Worm (Caenorhabditis elegans) whole organism, L3 larva: ENCODE measurements around the gene E01G4.3.

Experiments
- ceh-16 ChIP-seq: sonication (generic microtip); optimal IDR thresholded peaks from 2 replicates; lab custom pipeline; 2017; ENCODE audit warnings: missing biosample characterization, missing genetic modification characterization
- nhr-12 ChIP-seq: fragments of 150-350 bp; optimal IDR thresholded peaks from 2 replicates; lab custom pipeline; 2014; ENCODE audit warnings: missing biosample characterization, missing genetic modification characterization

DNA sequence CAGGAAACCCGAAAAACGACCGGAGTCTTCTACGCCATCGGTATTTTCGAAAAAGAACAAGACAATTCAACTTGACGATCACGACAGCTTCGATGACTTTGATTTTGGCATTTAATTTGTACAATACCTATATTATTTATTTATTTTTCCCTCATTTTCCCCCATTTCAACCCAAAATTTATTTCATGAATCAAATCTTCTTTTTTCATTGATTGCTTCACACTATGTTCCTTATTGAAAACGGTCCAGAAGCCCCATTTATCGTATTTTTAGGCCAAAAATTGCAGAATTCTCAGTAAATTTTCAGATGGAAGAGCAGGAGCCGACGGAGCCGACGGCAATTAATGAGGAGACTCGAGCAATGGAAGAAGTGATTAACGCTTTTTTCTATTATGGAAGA is 45.2 kb downstream of the E01G4.3 start, which contains the start of gene Y48E1C.2:
- no peak for TF ChIP-seq nhr-12
- no peak for TF ChIP-seq ceh-16 (tag; lab: Kevin White, UChicago)
